Fruit fly (Drosophila melanogaster) whole organism, embryonic: ENCODE data around the gene Tfb5.
A peak's percentile ranks its signal among the peaks of the same experiment; 100 is the strongest.

ENCODE experiments used
- Abd-B ChIP-seq: fragments of 200-800 bp; sonication (Bioruptor generic); optimal IDR thresholded peaks from 2 replicates; lab custom pipeline; 2018; ENCODE audit warnings: missing biosample characterization, mild to moderate bottlenecking, missing genetic modification characterization, moderate library complexity
- B-H1 ChIP-seq: fragments of 200-800 bp; sonication (Bioruptor generic); IDR thresholded peaks from 3 replicates; pipeline ENCODE4 v1.3.6; 2022; ENCODE audit warnings: missing biosample characterization, missing genetic modification characterization
- CG10565 ChIP-seq: fragments of 200-800 bp; sonication (Bioruptor generic); optimal IDR thresholded peaks from 3 replicates; lab custom pipeline; 2016; ENCODE audit warnings: missing biosample characterization, mild to moderate bottlenecking, missing genetic modification characterization
- CG12104 ChIP-seq: fragments of 200-800 bp; sonication (Bioruptor generic); optimal IDR thresholded peaks from 3 replicates; lab custom pipeline; 2016; ENCODE audit warnings: missing biosample characterization, missing genetic modification characterization
- CG1233 ChIP-seq: fragments of 200-800 bp; sonication (Bioruptor generic); optimal IDR thresholded peaks from 4 replicates; lab custom pipeline; 2018; ENCODE audit warnings: missing biosample characterization, mild to moderate bottlenecking, missing genetic modification characterization
- CG12942 ChIP-seq: fragments of 200-800 bp; sonication (Bioruptor generic); optimal IDR thresholded peaks from 3 replicates; lab custom pipeline; 2016; ENCODE audit warnings: missing biosample characterization, missing genetic modification characterization
- CG14441 ChIP-seq: fragments of 200-800 bp; sonication (Bioruptor generic); IDR thresholded peaks from 2 replicates; pipeline ENCODE4 v1.3.6; 2022; ENCODE audit warnings: missing biosample characterization, missing genetic modification characterization
- CG15514 ChIP-seq: fragments of 200-800 bp; sonication (Bioruptor generic); optimal IDR thresholded peaks from 3 replicates; lab custom pipeline; 2017; ENCODE audit warnings: missing biosample characterization, missing genetic modification characterization, mild to moderate bottlenecking, moderate library complexity, missing genetic modification reagents
- CG18011 ChIP-seq: fragments of 200-800 bp; sonication (Bioruptor generic); optimal IDR thresholded peaks from 2 replicates; lab custom pipeline; 2017; ENCODE audit warnings: missing biosample characterization, missing genetic modification characterization, mild to moderate bottlenecking, moderate library complexity, missing genotype
- CG2202 ChIP-seq: fragments of 200-800 bp; sonication (Bioruptor generic); optimal IDR thresholded peaks from 2 replicates; lab custom pipeline; 2018; ENCODE audit warnings: missing biosample characterization, mild to moderate bottlenecking, missing genetic modification characterization
- CG31388 ChIP-seq: fragments of 200-800 bp; sonication (Bioruptor generic); optimal IDR thresholded peaks from 2 replicates; lab custom pipeline; 2016; ENCODE audit warnings: missing biosample characterization, missing genetic modification characterization
- CG34422 ChIP-seq: fragments of 200-800 bp; sonication (Bioruptor generic); IDR thresholded peaks from 3 replicates; pipeline ENCODE4 v1.3.6; 2022; ENCODE audit warnings: missing biosample characterization, missing genetic modification characterization
- CG4360 ChIP-seq: fragments of 200-800 bp; sonication (Bioruptor generic); IDR thresholded peaks from 2 replicates; pipeline ENCODE4 v1.3.6; 2022; ENCODE audit warnings: missing biosample characterization, missing genetic modification characterization
- CG5245 ChIP-seq: fragments of 200-800 bp; sonication (Bioruptor generic); optimal IDR thresholded peaks from 3 replicates; lab custom pipeline; 2016; ENCODE audit warnings: missing biosample characterization, missing genetic modification characterization
- CG5953 ChIP-seq: fragments of 200-800 bp; sonication (Bioruptor generic); IDR thresholded peaks from 2 replicates; pipeline ENCODE4 v1.3.6; 2022; ENCODE audit warnings: missing biosample characterization, missing genetic modification characterization
- CG7839 ChIP-seq: fragments of 200-800 bp; sonication (Bioruptor generic); optimal IDR thresholded peaks from 3 replicates; lab custom pipeline; 2018; ENCODE audit warnings: missing biosample characterization, mild to moderate bottlenecking, missing genetic modification characterization, moderate library complexity
- CG8924 ChIP-seq: fragments of 200-800 bp; optimal IDR thresholded peaks from 3 replicates; lab custom pipeline; 2019; ENCODE audit warnings: missing biosample characterization, mild to moderate bottlenecking, missing genetic modification characterization, moderate library complexity
- CG9215 ChIP-seq: fragments of 200-800 bp; sonication (Bioruptor generic); IDR thresholded peaks from 2 replicates; pipeline ENCODE4 v1.3.6; 2022; ENCODE audit warnings: missing biosample characterization, missing genetic modification characterization
- CG9876 ChIP-seq: fragments of 200-800 bp; sonication (Bioruptor generic); optimal IDR thresholded peaks from 2 replicates; lab custom pipeline; 2016; ENCODE audit warnings: missing biosample characterization, missing genetic modification characterization
- Fer3 ChIP-seq: fragments of 200-800 bp; sonication (Bioruptor generic); optimal IDR thresholded peaks from 2 replicates; lab custom pipeline; 2018; ENCODE audit warnings: missing biosample characterization, mild to moderate bottlenecking, missing genetic modification characterization, moderate library complexity
- Gug ChIP-seq: fragments of 200-800 bp; sonication (Bioruptor generic); IDR thresholded peaks from 4 replicates; pipeline ENCODE4 v1.3.6; 2022; ENCODE audit warnings: missing biosample characterization, missing genetic modification characterization
- Lim3 ChIP-seq: fragments of 200-800 bp; sonication (Bioruptor generic); IDR thresholded peaks from 2 replicates; pipeline ENCODE4 v1.3.6; 2022; ENCODE audit warnings: missing biosample characterization, missing genetic modification characterization
- MBD-R2 ChIP-seq: fragments of 200-800 bp; sonication (Bioruptor generic); IDR thresholded peaks from 2 replicates; pipeline ENCODE4 v1.3.6; 2022; ENCODE audit warnings: missing biosample characterization, missing genetic modification characterization
- MESR4 ChIP-seq: fragments of 200-800 bp; sonication (Bioruptor generic); optimal IDR thresholded peaks from 2 replicates; lab custom pipeline; 2018; ENCODE audit warnings: missing biosample characterization, mild to moderate bottlenecking, missing genetic modification characterization, moderate library complexity
- Med ChIP-seq: fragments of 200-800 bp; sonication (Bioruptor generic); peaks from one replicate; lab custom pipeline; 2016; ENCODE audit warnings: missing biosample characterization, missing genetic modification characterization, mild to moderate bottlenecking, inconsistent platforms, moderate library complexity
- Myb ChIP-seq: fragments of 200-800 bp; sonication (Bioruptor generic); optimal IDR thresholded peaks from 2 replicates; lab custom pipeline; 2016; ENCODE audit warnings: missing biosample characterization, missing genetic modification characterization
- Taf1 ChIP-seq: fragments of 200-800 bp; sonication (Bioruptor generic); IDR thresholded peaks from 2 replicates; pipeline ENCODE4 v1.3.6; 2022; ENCODE audit warnings: missing biosample characterization, missing genetic modification characterization
- amos ChIP-seq: fragments of 200-800 bp; sonication (Bioruptor generic); IDR thresholded peaks from 2 replicates; pipeline ENCODE4 v1.3.6; 2022; ENCODE audit warnings: missing biosample characterization, missing genetic modification characterization; ENCODE audit not compliant: partially characterized antibody
- aop ChIP-seq: fragments of 200-800 bp; sonication (Bioruptor generic); IDR thresholded peaks from 2 replicates; pipeline ENCODE4 v1.3.6; 2022; ENCODE audit warnings: missing biosample characterization, missing genetic modification characterization
- ase ChIP-seq: fragments of 200-800 bp; sonication (Bioruptor generic); IDR thresholded peaks from 3 replicates; pipeline ENCODE4 v1.3.6; 2022; ENCODE audit warnings: missing biosample characterization, missing genetic modification characterization
- bbx ChIP-seq: fragments of 200-800 bp; sonication (Bioruptor generic); IDR thresholded peaks from 2 replicates; pipeline ENCODE4 v1.3.6; 2022; ENCODE audit warnings: missing biosample characterization, missing genetic modification characterization; ENCODE audit not compliant: partially characterized antibody
- bigmax ChIP-seq: fragments of 200-800 bp; sonication (Bioruptor generic); optimal IDR thresholded peaks from 2 replicates; lab custom pipeline; 2018; ENCODE audit warnings: missing biosample characterization, mild to moderate bottlenecking, missing genetic modification characterization
- cad ChIP-seq: fragments of >200 bp; optimal IDR thresholded peaks from 2 replicates; lab custom pipeline; 2017; ENCODE audit warnings: missing biosample characterization, missing genetic modification characterization
- cg ChIP-seq: fragments of 200-800 bp; sonication (Bioruptor generic); optimal IDR thresholded peaks from 3 replicates; lab custom pipeline; 2019; ENCODE audit warnings: missing biosample characterization, mild to moderate bottlenecking, missing genetic modification characterization, moderate library complexity
- crc ChIP-seq: fragments of 200-800 bp; sonication (Bioruptor generic); optimal IDR thresholded peaks from 2 replicates; lab custom pipeline; 2016; ENCODE audit warnings: missing biosample characterization, missing genetic modification characterization
- da ChIP-seq: fragments of 200-800 bp; sonication (Bioruptor generic); optimal IDR thresholded peaks from 2 replicates; lab custom pipeline; 2016; ENCODE audit warnings: missing biosample characterization, missing genetic modification characterization
- dimm ChIP-seq: fragments of 200-800 bp; sonication (Bioruptor generic); IDR thresholded peaks from 2 replicates; pipeline ENCODE4 v1.3.6; 2022; ENCODE audit warnings: missing biosample characterization, missing genetic modification characterization
- dmrt11E ChIP-seq: fragments of 200-800 bp; sonication (Bioruptor generic); optimal IDR thresholded peaks from 3 replicates; lab custom pipeline; 2018; ENCODE audit warnings: missing biosample characterization, mild to moderate bottlenecking, missing genetic modification characterization, moderate library complexity
- en ChIP-seq: fragments of 200-800 bp; sonication (Bioruptor generic); optimal IDR thresholded peaks from 2 replicates; lab custom pipeline; 2016; ENCODE audit warnings: missing biosample characterization, missing genetic modification characterization
- h ChIP-seq: fragments of >200 bp; optimal IDR thresholded peaks from 2 replicates; lab custom pipeline; 2017
- insv ChIP-seq, 2 experiments: fragments of 200-800 bp; sonication (Bioruptor generic); optimal IDR thresholded peaks; 3 replicates each; lab custom pipeline; 2016 to 2018; ENCODE audit warnings: missing biosample characterization in 2 of 2, missing genetic modification characterization in 2 of 2
- inv ChIP-seq: fragments of 200-800 bp; sonication (Bioruptor generic); IDR thresholded peaks from 2 replicates; pipeline ENCODE4 v1.3.6; 2022; ENCODE audit warnings: missing biosample characterization, missing genetic modification characterization; ENCODE audit not compliant: partially characterized antibody
- lab ChIP-seq: fragments of 200-800 bp; sonication (Bioruptor generic); optimal IDR thresholded peaks from 3 replicates; lab custom pipeline; 2017; ENCODE audit warnings: missing biosample characterization, missing genetic modification characterization, mild to moderate bottlenecking, moderate library complexity, missing genetic modification reagents
- lov ChIP-seq, 2 experiments: fragments of 200-800 bp in 1 of 2; fragments of >200 bp in 1 of 2; sonication (Bioruptor generic) in 1 of 2; IDR thresholded peaks in 1 of 2; optimal IDR thresholded peaks in 1 of 2; 2 replicates in 1 of 2; 3 replicates in 1 of 2; pipeline versions ENCODE4 v1.3.6 to Lab custom; 2017 to 2022; ENCODE audit warnings: missing biosample characterization in 1 of 2, missing genetic modification characterization in 1 of 2
- pfk ChIP-seq: fragments of 200-800 bp; sonication (Bioruptor generic); optimal IDR thresholded peaks from 2 replicates; lab custom pipeline; 2018; ENCODE audit warnings: missing biosample characterization, mild to moderate bottlenecking, missing genetic modification characterization, moderate library complexity
- phol ChIP-seq: fragments of 200-800 bp; sonication (Bioruptor generic); optimal IDR thresholded peaks from 3 replicates; lab custom pipeline; 2018; ENCODE audit warnings: missing biosample characterization, mild to moderate bottlenecking, missing genetic modification characterization, moderate library complexity
- psq ChIP-seq: fragments of 200-800 bp; sonication (Bioruptor generic); optimal IDR thresholded peaks from 2 replicates; lab custom pipeline; 2017; ENCODE audit warnings: missing biosample characterization, missing genetic modification characterization
- rib ChIP-seq: fragments of 200-800 bp; sonication (Bioruptor generic); IDR thresholded peaks from 2 replicates; pipeline ENCODE4 v1.3.6; 2022; ENCODE audit warnings: missing biosample characterization, missing genetic modification characterization
- ro ChIP-seq: fragments of 200-800 bp; sonication (Bioruptor generic); IDR thresholded peaks from 2 replicates; pipeline ENCODE4 v1.3.6; 2022; ENCODE audit warnings: missing biosample characterization, missing genetic modification characterization
- run ChIP-seq: fragments of 200-800 bp; sonication (Bioruptor generic); optimal IDR thresholded peaks from 3 replicates; lab custom pipeline; 2018; ENCODE audit warnings: missing biosample characterization, mild to moderate bottlenecking, missing genetic modification characterization
- stwl ChIP-seq: fragments of 200-800 bp; sonication (Bioruptor generic); optimal IDR thresholded peaks from 3 replicates; lab custom pipeline; 2018; ENCODE audit warnings: missing biosample characterization, mild to moderate bottlenecking, missing genetic modification characterization, moderate library complexity
- yki ChIP-seq: fragments of >200 bp; optimal IDR thresholded peaks from 3 replicates; lab custom pipeline; 2018

Gene Tfb5

dm6 chr2L:4967511-4967910, 43.1 kb downstream of the Tfb5 start, which contains the start of gene eIF3i (continued):
- TF ChIP-seq CG9215 (GFP tag; lab: Robert Waterston, UW) (no peak), pfk (GFP tag; lab: Kevin White, UChicago) (no peak), en (GFP tag; lab: Kevin White, UChicago) (no peak), MBD-R2 (GFP tag; lab: Robert Waterston, UW) (peak; percentile 42; the same call in 1 of the 2 replicates), bigmax (GFP tag; lab: Kevin White, UChicago) (peak; percentile 97), cad (GFP tag; lab: Kevin White, UChicago) (no peak), CG8924 (tag; lab: Kevin White, UChicago) (peak; percentile 6), Gug (no peak), da (no peak), CG5953 (GFP tag; lab: Robert Waterston, UW) (no peak), lab (GFP tag; lab: Kevin White, UChicago) (no peak), amos (no peak), dimm (GFP tag; lab: Robert Waterston, UW) (no peak), lov (optimal IDR thresholded peaks at IDR 0.05; lab: Kevin White, UChicago) (no peak), lov (GFP tag; IDR thresholded peaks at IDR 0.05; lab: Robert Waterston, UW) (no peak), CG2202 (no peak), CG9876 (no peak), bbx (GFP tag; lab: Robert Waterston, UW) (no peak), Abd-B (GFP tag; lab: Kevin White, UChicago) (no peak), CG7839 (tag; lab: Kevin White, UChicago) (no peak), CG12942 (GFP tag; lab: Kevin White, UChicago) (no peak), inv (GFP tag; lab: Robert Waterston, UW) (no peak), Fer3 (no peak), CG15514 (no peak), CG4360 (GFP tag; lab: Robert Waterston, UW) (0 out of 2 replicates have a peak, but pooled peaks have one; percentile 33), CG34422 (GFP tag; lab: Robert Waterston, UW) (peak; percentile 49; the same call in 1 of the 3 replicates), ro (GFP tag; lab: Robert Waterston, UW) (no peak), CG10565 (no peak), insv (GFP tag; optimal IDR thresholded peaks at IDR 0.05; lab: Kevin White, UChicago) (no peak), ase (GFP tag; lab: Robert Waterston, UW) (no peak), Myb (peak; percentile 13), stwl (tag; lab: Kevin White, UChicago) (peak; percentile 11), CG14441 (GFP tag; lab: Robert Waterston, UW) (no peak), cg (GFP tag; lab: Kevin White, UChicago) (no peak), dmrt11E (tag; lab: Kevin White, UChicago) (no peak), psq (GFP tag; lab: Kevin White, UChicago) (no peak), Taf1 (GFP tag; lab: Robert Waterston, UW) (no peak), CG5245 (GFP tag; lab: Kevin White, UChicago) (no peak), CG31388 (no peak), aop (GFP tag; lab: Robert Waterston, UW) (no peak), Lim3 (no peak), Med (GFP tag; lab: Kevin White, UChicago) (peak; percentile 65), yki (lab: Kevin White, UChicago) (no peak), rib (no peak), phol (tag; lab: Kevin White, UChicago) (peak; percentile 1), CG12104 (GFP tag; lab: Kevin White, UChicago) (no peak), CG1233 (GFP tag; lab: Kevin White, UChicago) (no peak), run (tag; lab: Kevin White, UChicago) (no peak), h (lab: Kevin White, UChicago) (no peak), CG18011 (GFP tag; lab: Kevin White, UChicago) (no peak), B-H1 (GFP tag; lab: Robert Waterston, UW) (no peak), crc (no peak), MESR4 (GFP tag; lab: Kevin White, UChicago) (peak; percentile 66)
